Fruit fly (Drosophila melanogaster) whole organism, prepupa: ENCODE data around the gene CG15547.

ENCODE experiments used
- CG10631 ChIP-seq: fragments of 200-800 bp; sonication (Bioruptor generic); optimal IDR thresholded peaks from 2 replicates; lab custom pipeline; 2016; ENCODE audit warnings: missing biosample characterization, missing genetic modification characterization
- CG10669 ChIP-seq: fragments of 200-800 bp; sonication (Bioruptor generic); optimal IDR thresholded peaks from 3 replicates; lab custom pipeline; 2018; ENCODE audit warnings: missing biosample characterization, mild to moderate bottlenecking, missing genetic modification characterization, moderate library complexity
- CG11294 ChIP-seq: fragments of 200-800 bp; sonication (Bioruptor generic); IDR thresholded peaks from 2 replicates; pipeline ENCODE4 v1.3.6; 2022; ENCODE audit warnings: missing biosample characterization, missing genetic modification characterization
- CG16779 ChIP-seq: fragments of 200-800 bp; sonication (Bioruptor generic); optimal IDR thresholded peaks from 3 replicates; lab custom pipeline; 2017; ENCODE audit warnings: missing biosample characterization, mild to moderate bottlenecking, missing genetic modification characterization
- CG31627 ChIP-seq: fragments of 200-800 bp; sonication (Bioruptor generic); optimal IDR thresholded peaks from 3 replicates; lab custom pipeline; 2016; ENCODE audit warnings: missing biosample characterization, missing genetic modification characterization
- CG9139 ChIP-seq: fragments of 200-800 bp; sonication (Bioruptor generic); optimal IDR thresholded peaks from 3 replicates; lab custom pipeline; 2017; ENCODE audit warnings: missing biosample characterization, mild to moderate bottlenecking, missing genetic modification characterization
- Eip78C ChIP-seq: fragments of 200-800 bp; sonication (Bioruptor generic); peaks from one replicate; lab custom pipeline; 2016; ENCODE audit warnings: missing biosample characterization, missing genetic modification characterization
- Gug ChIP-seq: fragments of 200-800 bp; sonication (Bioruptor generic); IDR thresholded peaks from 2 replicates; pipeline ENCODE4 v1.3.6; 2022; ENCODE audit warnings: missing biosample characterization, missing genetic modification characterization
- OdsH ChIP-seq: fragments of 200-800 bp; sonication (Bioruptor generic); optimal IDR thresholded peaks from 3 replicates; lab custom pipeline; 2016; ENCODE audit warnings: missing biosample characterization, missing genetic modification characterization
- acj6 ChIP-seq: fragments of 200-800 bp; sonication (Bioruptor generic); optimal IDR thresholded peaks from 3 replicates; lab custom pipeline; 2016; ENCODE audit warnings: missing biosample characterization, missing genetic modification characterization
- dac ChIP-seq: fragments of 200-800 bp; sonication (Bioruptor generic); optimal IDR thresholded peaks from 2 replicates; lab custom pipeline; 2017; ENCODE audit warnings: missing biosample characterization, mild to moderate bottlenecking, missing genetic modification characterization
- fd85E ChIP-seq: fragments of 200-800 bp; sonication (Bioruptor generic); optimal IDR thresholded peaks from 3 replicates; lab custom pipeline; 2016; ENCODE audit warnings: missing biosample characterization, missing genetic modification characterization
- salr ChIP-seq, 2 experiments: fragments of 200-800 bp; sonication (Bioruptor generic); optimal IDR thresholded peaks; 3 replicates each; lab custom pipeline; 2016 to 2018; ENCODE audit warnings: missing biosample characterization in 2 of 2, missing genetic modification characterization in 2 of 2, mild to moderate bottlenecking in 1 of 2
- spab ChIP-seq: fragments of 200-800 bp; sonication (Bioruptor generic); optimal IDR thresholded peaks from 2 replicates; lab custom pipeline; 2017; ENCODE audit warnings: missing biosample characterization, mild to moderate bottlenecking, missing genetic modification characterization, missing genetic modification reagents

DNA sequence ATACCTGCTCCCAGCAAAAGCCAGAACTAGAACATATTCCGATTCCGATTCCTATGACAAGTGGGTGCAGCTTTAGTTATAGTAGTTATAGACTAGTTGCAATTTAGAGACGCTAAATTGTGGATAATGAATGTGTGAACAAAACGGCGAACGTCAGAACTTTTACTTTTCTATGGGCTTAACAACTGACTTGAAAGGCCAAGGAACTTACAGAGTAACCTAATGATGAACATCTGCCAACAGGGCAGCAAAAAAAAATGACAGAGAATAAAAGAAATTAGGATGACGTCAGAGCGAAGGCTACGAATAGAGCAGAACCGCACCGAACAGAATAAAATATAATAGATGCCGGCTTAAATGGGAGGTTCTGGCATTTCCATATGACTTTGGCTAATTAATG lies 51.2 kb downstream of the CG15547 start:
- TF ChIP-seq CG31627 (GFP tag; lab: Kevin White, UChicago) (no peak), CG10631 (GFP tag; lab: Kevin White, UChicago) (no peak), spab (GFP tag; lab: Kevin White, UChicago) (no peak), CG9139 (no peak), OdsH (GFP tag; lab: Kevin White, UChicago) (no peak), acj6 (no peak), salr (GFP tag; optimal IDR thresholded peaks at IDR 0.05; lab: Kevin White, UChicago) (no peak), Eip78C (GFP tag; lab: Kevin White, UChicago) (no peak), CG11294 (no peak), CG10669 (no peak), fd85E (no peak), Gug (GFP tag; lab: Robert Waterston, UW) (no peak), CG16779 (no peak), dac (GFP tag; lab: Kevin White, UChicago) (no peak)
